Fruit fly (Drosophila melanogaster): Measurements from ENCODE around the gene Elo68beta.
A peak's percentile ranks its signal among the peaks of the same experiment; 100 is the strongest.

Elo68beta gene

dm6 chr3L:11085810-11086209 is 15.7 kb downstream of the Elo68beta start:
- no peak for TF ChIP-seq D1 (tag; optimal IDR thresholded peaks at IDR 0.05)
- no peak for TF ChIP-seq gl (tag; optimal IDR thresholded peaks at IDR 0.05)
- no peak for TF ChIP-seq CG8159 (tag; optimal IDR thresholded peaks at IDR 0.05)
- TF ChIP-seq CG12605 (GFP tag; IDR thresholded peaks at IDR 0.05), result no peak
- no peak for TF ChIP-seq EcR (GFP tag; optimal IDR thresholded peaks at IDR 0.05)
- TF ChIP-seq CG14655 (GFP tag; optimal IDR thresholded peaks at IDR 0.05), result no peak
- TF ChIP-seq CG8301 (tag; optimal IDR thresholded peaks at IDR 0.05), result no peak
- TF ChIP-seq CG9948 (tag; optimal IDR thresholded peaks at IDR 0.05), result no peak
- TF ChIP-seq Pif1A (GFP tag; optimal IDR thresholded peaks at IDR 0.05), result no peak
- TF ChIP-seq CG4496 (GFP tag; IDR thresholded peaks at IDR 0.05), result no peak
- no peak for TF ChIP-seq CG15710 (tag; optimal IDR thresholded peaks at IDR 0.05)
- TF ChIP-seq Pif1B (GFP tag; optimal IDR thresholded peaks at IDR 0.05), result no peak
- no peak for TF ChIP-seq CG32121 (GFP tag; IDR thresholded peaks at IDR 0.05)
- TF ChIP-seq rn (GFP tag; IDR thresholded peaks at IDR 0.05), result no peak

- TF ChIP-seq CG4496 (GFP tag; IDR thresholded peaks at IDR 0.05) (peak; percentile 99), Ets98B (GFP tag; IDR thresholded peaks at IDR 0.05) (peak; percentile 99), gl (tag; optimal IDR thresholded peaks at IDR 0.05) (peak; percentile 93), Snoo (tag; optimal IDR thresholded peaks at IDR 0.05) (peak; percentile 84), Pif1A (GFP tag; optimal IDR thresholded peaks at IDR 0.05) (peak; percentile 98), CG34367 (tag; optimal IDR thresholded peaks at IDR 0.05) (peak; percentile 98), CG15710 (tag; optimal IDR thresholded peaks at IDR 0.05) (peak; percentile 98), D1 (tag; optimal IDR thresholded peaks at IDR 0.05) (peak; percentile 95), CG10348 (GFP tag; IDR thresholded peaks at IDR 0.05) (peak; percentile 94), CG17806 (tag; optimal IDR thresholded peaks at IDR 0.05) (peak; percentile 98), fd96Ca (GFP tag; IDR thresholded peaks at IDR 0.05) (peak; percentile 96), CG12605 (GFP tag; IDR thresholded peaks at IDR 0.05) (peak; percentile 99), CG14655 (GFP tag; optimal IDR thresholded peaks at IDR 0.05) (peak; percentile 99), CG8301 (tag; optimal IDR thresholded peaks at IDR 0.05) (peak; percentile 99), CG13204 (GFP tag; optimal IDR thresholded peaks at IDR 0.05) (peak; percentile 93), CG9948 (tag; optimal IDR thresholded peaks at IDR 0.05) (peak; percentile 98), CG32121 (GFP tag; IDR thresholded peaks at IDR 0.05) (peak; percentile 99), Pif1B (GFP tag; optimal IDR thresholded peaks at IDR 0.05) (peak; percentile 96), EcR (GFP tag; optimal IDR thresholded peaks at IDR 0.05) (peak; percentile 74), CG8159 (tag; optimal IDR thresholded peaks at IDR 0.05) (peak; percentile 97), rn (GFP tag; IDR thresholded peaks at IDR 0.05) (peak; percentile 98)
Measured at dm6 chr3L:11084557-11085231, 16.8 kb downstream of the Elo68beta start.

dm6 chr3L:11083605-11084004 is 17.9 kb downstream of the Elo68beta start:
- TF ChIP-seq Ets98B (GFP tag; IDR thresholded peaks at IDR 0.05) (peak; percentile 11; the same call in 1 of the 2 replicates), CG10348 (GFP tag; IDR thresholded peaks at IDR 0.05) (no peak), CG8301 (tag; optimal IDR thresholded peaks at IDR 0.05) (no peak), gl (tag; optimal IDR thresholded peaks at IDR 0.05) (no peak), Pif1B (GFP tag; optimal IDR thresholded peaks at IDR 0.05) (no peak), CG14655 (GFP tag; optimal IDR thresholded peaks at IDR 0.05) (no peak), CG12605 (GFP tag; IDR thresholded peaks at IDR 0.05) (no peak), CG4496 (GFP tag; IDR thresholded peaks at IDR 0.05) (no peak), EcR (GFP tag; optimal IDR thresholded peaks at IDR 0.05) (peak; percentile 15), CG13204 (GFP tag; optimal IDR thresholded peaks at IDR 0.05) (no peak), CG34367 (tag; optimal IDR thresholded peaks at IDR 0.05) (no peak), CG32121 (GFP tag; IDR thresholded peaks at IDR 0.05) (no peak), D1 (tag; optimal IDR thresholded peaks at IDR 0.05) (no peak)

- no peak for TF ChIP-seq gl (tag; optimal IDR thresholded peaks at IDR 0.05)
- TF ChIP-seq Ets98B (GFP tag; IDR thresholded peaks at IDR 0.05), result 0 out of 2 replicates have a peak, but pooled peaks have one; percentile 25
- peak; percentile 36 for TF ChIP-seq CG17806 (tag; optimal IDR thresholded peaks at IDR 0.05)
- no peak for TF ChIP-seq rn (GFP tag; IDR thresholded peaks at IDR 0.05)
- TF ChIP-seq EcR (GFP tag; optimal IDR thresholded peaks at IDR 0.05), result no peak
- TF ChIP-seq CG13204 (GFP tag; optimal IDR thresholded peaks at IDR 0.05), result no peak
- peak; percentile 23 for TF ChIP-seq CG15710 (tag; optimal IDR thresholded peaks at IDR 0.05)
Measured at dm6 chr3L:11074043-11074853, 27.2 kb downstream of the Elo68beta start, which contains the start of the genes Pfdn2 and Noc1. Pfdn2 (minus strand) TSS chr3L:11074388. Noc1 (plus strand) TSS chr3L:11074769.

dm6 chr3L:11071057-11071456 is 30.4 kb downstream of the Elo68beta start:
- no peak for TF ChIP-seq fd96Ca (GFP tag; IDR thresholded peaks at IDR 0.05)
- no peak for TF ChIP-seq Pif1B (GFP tag; optimal IDR thresholded peaks at IDR 0.05)
- no peak for TF ChIP-seq CG15710 (tag; optimal IDR thresholded peaks at IDR 0.05)
- no peak for TF ChIP-seq CG13204 (GFP tag; optimal IDR thresholded peaks at IDR 0.05)
- TF ChIP-seq CG12605 (GFP tag; IDR thresholded peaks at IDR 0.05), result no peak
- no peak for TF ChIP-seq CG14655 (GFP tag; optimal IDR thresholded peaks at IDR 0.05)
